Fruit fly (Drosophila melanogaster) whole organism, embryonic: ENCODE measurements around the gene Wdr62.

ENCODE experiments used
- Atf3 ChIP-seq: fragments of 200-800 bp; sonication (Bioruptor generic); optimal IDR thresholded peaks from 3 replicates; lab custom pipeline; 2016; ENCODE audit warnings: missing biosample characterization, missing genetic modification characterization
- Bdp1 ChIP-seq: fragments of 200-800 bp; sonication (Bioruptor generic); optimal IDR thresholded peaks from 3 replicates; lab custom pipeline; 2016; ENCODE audit warnings: missing biosample characterization, missing genetic modification characterization
- CG10366 ChIP-seq: fragments of 200-800 bp; sonication (Bioruptor generic); IDR thresholded peaks from 2 replicates; pipeline ENCODE4 v1.3.6; 2022; ENCODE audit warnings: missing biosample characterization, missing genetic modification characterization
- CG10543 ChIP-seq: fragments of 200-800 bp; sonication (Bioruptor generic); optimal IDR thresholded peaks from 3 replicates; lab custom pipeline; 2017; ENCODE audit warnings: missing biosample characterization, mild to moderate bottlenecking, missing genetic modification characterization, moderate library complexity
- CG10979 ChIP-seq: fragments of 200-800 bp; sonication (Bioruptor generic); optimal IDR thresholded peaks from 2 replicates; lab custom pipeline; 2018; ENCODE audit warnings: missing biosample characterization, mild to moderate bottlenecking, missing genetic modification characterization, moderate library complexity
- CG11093 ChIP-seq: fragments of 200-800 bp; sonication (Bioruptor generic); IDR thresholded peaks from 3 replicates; pipeline ENCODE4 v1.3.6; 2022; ENCODE audit warnings: missing biosample characterization, missing genetic modification characterization
- CG11247 ChIP-seq: fragments of 200-800 bp; sonication (Bioruptor generic); IDR thresholded peaks from 2 replicates; pipeline ENCODE4 v1.3.6; 2022; ENCODE audit warnings: missing biosample characterization, missing genetic modification characterization
- CG11456 ChIP-seq: fragments of 200-800 bp; sonication (Bioruptor generic); IDR thresholded peaks from 3 replicates; pipeline ENCODE4 v1.3.6; 2022; ENCODE audit warnings: missing biosample characterization, missing genetic modification characterization
- CG11696 ChIP-seq: fragments of 200-800 bp; sonication (Bioruptor generic); IDR thresholded peaks from 2 replicates; pipeline ENCODE4 v1.3.6; 2022; ENCODE audit warnings: missing biosample characterization, missing genetic modification characterization
- CG14014 ChIP-seq: fragments of 200-800 bp; sonication (Bioruptor generic); IDR thresholded peaks from 2 replicates; pipeline ENCODE4 v1.3.6; 2022; ENCODE audit warnings: missing biosample characterization, missing genetic modification characterization
- CG15514 ChIP-seq: fragments of 200-800 bp; sonication (Bioruptor generic); optimal IDR thresholded peaks from 3 replicates; lab custom pipeline; 2017; ENCODE audit warnings: missing biosample characterization, missing genetic modification characterization, mild to moderate bottlenecking, moderate library complexity, missing genetic modification reagents
- CG1603 ChIP-seq: fragments of 200-800 bp; sonication (Bioruptor generic); optimal IDR thresholded peaks from 2 replicates; lab custom pipeline; 2019; ENCODE audit warnings: missing biosample characterization, mild to moderate bottlenecking, missing genetic modification characterization, moderate library complexity
- CG2116 ChIP-seq: fragments of 200-800 bp; sonication (Bioruptor generic); optimal IDR thresholded peaks from 3 replicates; lab custom pipeline; 2018; ENCODE audit warnings: missing biosample characterization, mild to moderate bottlenecking, missing genetic modification characterization
- CG3065 ChIP-seq: fragments of 200-800 bp; sonication (Bioruptor generic); optimal IDR thresholded peaks from 2 replicates; lab custom pipeline; 2016; ENCODE audit warnings: missing biosample characterization, missing genetic modification characterization
- CG31224 ChIP-seq: fragments of 200-800 bp; sonication (Bioruptor generic); IDR thresholded peaks from 2 replicates; pipeline ENCODE4 v1.3.6; 2022; ENCODE audit warnings: missing biosample characterization, missing genetic modification characterization
- CG31365 ChIP-seq: fragments of 200-800 bp; sonication (Bioruptor generic); optimal IDR thresholded peaks from 2 replicates; lab custom pipeline; 2018; ENCODE audit warnings: missing biosample characterization, mild to moderate bottlenecking, missing genetic modification characterization
- CG3163 ChIP-seq: fragments of 200-800 bp; sonication (Bioruptor generic); optimal IDR thresholded peaks from 3 replicates; lab custom pipeline; 2016; ENCODE audit warnings: missing biosample characterization, missing genetic modification characterization
- CG32767 ChIP-seq: fragments of 200-800 bp; sonication (Bioruptor generic); IDR thresholded peaks from 2 replicates; pipeline ENCODE4 v1.3.6; 2022; ENCODE audit warnings: missing biosample characterization, missing genetic modification characterization
- CG43689 ChIP-seq: fragments of 200-800 bp; sonication (Bioruptor generic); IDR thresholded peaks from 2 replicates; pipeline ENCODE4 v1.3.6; 2022; ENCODE audit warnings: missing biosample characterization, missing genetic modification characterization
- CG4617 ChIP-seq: fragments of 200-800 bp; sonication (Bioruptor generic); optimal IDR thresholded peaks from 3 replicates; lab custom pipeline; 2016; ENCODE audit warnings: missing biosample characterization, missing genetic modification characterization, borderline replicate concordance
- CG8478 ChIP-seq: fragments of >200 bp; optimal IDR thresholded peaks from 2 replicates; lab custom pipeline; 2018
- CG8944 ChIP-seq: fragments of 200-800 bp; sonication (Bioruptor generic); optimal IDR thresholded peaks from 3 replicates; lab custom pipeline; 2016; ENCODE audit warnings: missing biosample characterization, missing genetic modification characterization
- HmgZ ChIP-seq: fragments of 200-800 bp; sonication (Bioruptor generic); optimal IDR thresholded peaks from 2 replicates; lab custom pipeline; 2018; ENCODE audit warnings: missing biosample characterization, mild to moderate bottlenecking, missing genetic modification characterization
- MBD-R2 ChIP-seq: fragments of 200-800 bp; sonication (Bioruptor generic); IDR thresholded peaks from 2 replicates; pipeline ENCODE4 v1.3.6; 2022; ENCODE audit warnings: missing biosample characterization, missing genetic modification characterization
- MESR4 ChIP-seq: fragments of 200-800 bp; sonication (Bioruptor generic); optimal IDR thresholded peaks from 2 replicates; lab custom pipeline; 2018; ENCODE audit warnings: missing biosample characterization, mild to moderate bottlenecking, missing genetic modification characterization, moderate library complexity
- Mad ChIP-seq: fragments of 200-800 bp; sonication (Bioruptor generic); optimal IDR thresholded peaks from 2 replicates; lab custom pipeline; 2016; ENCODE audit warnings: missing biosample characterization, missing genetic modification characterization
- Max ChIP-seq: fragments of 200-800 bp; sonication (Bioruptor generic); optimal IDR thresholded peaks from 2 replicates; lab custom pipeline; 2016; ENCODE audit warnings: missing biosample characterization, mild to moderate bottlenecking, missing genetic modification characterization
- Rx ChIP-seq: fragments of 200-800 bp; sonication (Bioruptor generic); IDR thresholded peaks from 2 replicates; pipeline ENCODE4 v1.3.6; 2022; ENCODE audit warnings: missing biosample characterization, missing genetic modification characterization
- Sox100B ChIP-seq: fragments of 200-800 bp; sonication (Bioruptor generic); optimal IDR thresholded peaks from 3 replicates; lab custom pipeline; 2018; ENCODE audit warnings: missing biosample characterization, mild to moderate bottlenecking, missing genetic modification characterization
- abd-A ChIP-seq: fragments of 200-800 bp; sonication (Bioruptor generic); optimal IDR thresholded peaks from 3 replicates; lab custom pipeline; 2019; ENCODE audit warnings: missing biosample characterization, mild to moderate bottlenecking, missing genetic modification characterization, moderate library complexity
- bab2 ChIP-seq: fragments of 200-800 bp; sonication (Bioruptor generic); optimal IDR thresholded peaks from 2 replicates; lab custom pipeline; 2016; ENCODE audit warnings: missing biosample characterization, missing genetic modification characterization
- crol ChIP-seq: fragments of 200-800 bp; sonication (Bioruptor generic); IDR thresholded peaks from 2 replicates; pipeline ENCODE4 v1.3.6; 2022; ENCODE audit warnings: missing biosample characterization, missing genetic modification characterization
- cwo ChIP-seq: fragments of 200-800 bp; sonication (Bioruptor generic); optimal IDR thresholded peaks from 3 replicates; lab custom pipeline; 2017; ENCODE audit warnings: missing biosample characterization, missing genetic modification characterization, mild to moderate bottlenecking, moderate library complexity, missing genetic modification reagents
- da ChIP-seq: fragments of 200-800 bp; sonication (Bioruptor generic); optimal IDR thresholded peaks from 2 replicates; lab custom pipeline; 2016; ENCODE audit warnings: missing biosample characterization, missing genetic modification characterization
- eyg ChIP-seq: fragments of 200-800 bp; sonication (Bioruptor generic); optimal IDR thresholded peaks from 3 replicates; lab custom pipeline; 2016; ENCODE audit warnings: missing biosample characterization, missing genetic modification characterization
- fd64A ChIP-seq: fragments of 200-800 bp; sonication (Bioruptor generic); optimal IDR thresholded peaks from 3 replicates; lab custom pipeline; 2018; ENCODE audit warnings: missing biosample characterization, mild to moderate bottlenecking, missing genetic modification characterization
- h ChIP-seq: fragments of >200 bp; optimal IDR thresholded peaks from 2 replicates; lab custom pipeline; 2017
- inv ChIP-seq: fragments of 200-800 bp; sonication (Bioruptor generic); IDR thresholded peaks from 2 replicates; pipeline ENCODE4 v1.3.6; 2022; ENCODE audit warnings: missing biosample characterization, missing genetic modification characterization; ENCODE audit not compliant: partially characterized antibody
- klu ChIP-seq: fragments of 200-800 bp; sonication (Bioruptor generic); IDR thresholded peaks from 2 replicates; pipeline ENCODE4 v1.3.6; 2022; ENCODE audit warnings: missing biosample characterization, missing genetic modification characterization
- lov ChIP-seq, 2 experiments: fragments of 200-800 bp in 1 of 2; fragments of >200 bp in 1 of 2; sonication (Bioruptor generic) in 1 of 2; IDR thresholded peaks in 1 of 2; optimal IDR thresholded peaks in 1 of 2; 2 replicates in 1 of 2; 3 replicates in 1 of 2; pipeline versions ENCODE4 v1.3.6 to Lab custom; 2017 to 2022; ENCODE audit warnings: missing biosample characterization in 1 of 2, missing genetic modification characterization in 1 of 2
- mld ChIP-seq: fragments of 200-800 bp; sonication (Bioruptor generic); IDR thresholded peaks from 3 replicates; pipeline ENCODE4 v1.3.6; 2022; ENCODE audit warnings: missing biosample characterization, missing genetic modification characterization; ENCODE audit not compliant: partially characterized antibody
- nerfin-1 ChIP-seq: fragments of 200-800 bp; sonication (Bioruptor generic); optimal IDR thresholded peaks from 3 replicates; lab custom pipeline; 2019; ENCODE audit warnings: missing biosample characterization, mild to moderate bottlenecking, missing genetic modification characterization, moderate library complexity
- pnt ChIP-seq: fragments of 200-800 bp; sonication (Bioruptor generic); optimal IDR thresholded peaks from 3 replicates; lab custom pipeline; 2016; ENCODE audit warnings: missing biosample characterization, missing genetic modification characterization
- pros ChIP-seq: fragments of 200-800 bp; sonication (Bioruptor generic); optimal IDR thresholded peaks from 3 replicates; lab custom pipeline; 2019; ENCODE audit warnings: missing biosample characterization, mild to moderate bottlenecking, missing genetic modification characterization, moderate library complexity
- run ChIP-seq: fragments of 200-800 bp; sonication (Bioruptor generic); optimal IDR thresholded peaks from 3 replicates; lab custom pipeline; 2018; ENCODE audit warnings: missing biosample characterization, mild to moderate bottlenecking, missing genetic modification characterization
- scrt ChIP-seq: fragments of 200-800 bp; sonication (Bioruptor generic); optimal IDR thresholded peaks from 2 replicates; lab custom pipeline; 2018; ENCODE audit warnings: missing biosample characterization, mild to moderate bottlenecking, missing genetic modification characterization, moderate library complexity
- sisA ChIP-seq: fragments of 200-800 bp; sonication (Bioruptor generic); IDR thresholded peaks from 2 replicates; pipeline ENCODE4 v1.3.6; 2022; ENCODE audit warnings: missing biosample characterization, missing genetic modification characterization
- slp2 ChIP-seq: fragments of 200-800 bp; sonication (Bioruptor generic); optimal IDR thresholded peaks from 2 replicates; lab custom pipeline; 2016; ENCODE audit warnings: missing biosample characterization, missing genetic modification characterization
- tgo ChIP-seq: fragments of 200-800 bp; sonication (Bioruptor generic); IDR thresholded peaks from 3 replicates; pipeline ENCODE4 v1.3.6; 2022; ENCODE audit warnings: missing biosample characterization, missing genetic modification characterization
- tx ChIP-seq: fragments of 200-800 bp; sonication (Bioruptor generic); optimal IDR thresholded peaks from 2 replicates; lab custom pipeline; 2016; ENCODE audit warnings: missing biosample characterization, missing genetic modification characterization
- z ChIP-seq: fragments of 200-800 bp; sonication (Bioruptor generic); IDR thresholded peaks from 3 replicates; pipeline ENCODE4 v1.3.6; 2022; ENCODE audit warnings: missing biosample characterization, missing genetic modification characterization

The Wdr62 gene

DNA sequence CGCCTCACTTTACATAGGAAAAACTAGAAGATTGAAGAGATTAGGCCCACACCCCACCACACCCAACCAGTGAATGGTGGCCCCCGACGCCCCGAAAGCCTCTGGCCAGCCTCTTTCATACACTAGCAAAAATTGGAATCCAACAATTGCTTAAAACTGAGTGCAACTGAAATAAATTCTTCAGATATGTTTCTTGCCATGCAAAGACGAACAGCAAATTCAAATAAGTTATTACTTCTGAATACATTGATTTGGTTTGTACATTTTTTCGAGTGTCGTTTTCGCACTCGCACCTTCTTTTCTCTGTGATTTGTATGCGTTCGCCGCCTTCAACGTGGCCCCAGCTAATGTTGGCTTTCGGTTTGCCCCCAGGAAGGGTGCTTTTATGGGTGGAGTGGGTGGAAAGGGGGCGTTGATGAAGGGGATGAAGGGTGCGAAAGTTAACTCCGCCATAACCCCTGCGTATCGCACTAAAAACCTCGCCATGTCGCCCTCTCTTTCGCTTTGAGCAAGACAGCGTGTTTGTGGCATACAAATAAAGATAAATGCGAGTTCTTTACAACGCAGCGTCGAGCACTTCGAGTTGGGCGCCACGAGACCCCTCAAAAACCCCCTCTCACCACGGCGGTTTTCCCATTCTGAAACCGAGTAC lies 46.6 kb upstream of the Wdr62 start (continued):
- TF ChIP-seq z (GFP tag; lab: Robert Waterston, UW) (no peak), CG31365 (tag; lab: Kevin White, UChicago) (no peak), CG14014 (GFP tag; lab: Robert Waterston, UW) (0 out of 2 replicates have a peak, but pooled peaks have one; percentile 24), CG31224 (GFP tag; lab: Robert Waterston, UW) (no peak), CG11696 (GFP tag; lab: Robert Waterston, UW) (0 out of 2 replicates have a peak, but pooled peaks have one; percentile 29), CG10543 (GFP tag; lab: Kevin White, UChicago) (no peak), mld (GFP tag; lab: Robert Waterston, UW) (no peak), Max (GFP tag; lab: Kevin White, UChicago) (no peak), CG3065 (GFP tag; lab: Kevin White, UChicago) (no peak), Atf3 (GFP tag; lab: Kevin White, UChicago) (no peak), cwo (peak; percentile 48), CG11093 (GFP tag; lab: Robert Waterston, UW) (no peak), klu (no peak), CG4617 (GFP tag; lab: Kevin White, UChicago) (no peak), Bdp1 (GFP tag; lab: Kevin White, UChicago) (no peak), CG8478 (lab: Kevin White, UChicago) (no peak), run (tag; lab: Kevin White, UChicago) (no peak), pros (GFP tag; lab: Kevin White, UChicago) (no peak), CG10366 (peak; percentile 42), CG11456 (GFP tag; lab: Robert Waterston, UW) (no peak), nerfin-1 (no peak), MESR4 (GFP tag; lab: Kevin White, UChicago) (no peak), CG10979 (tag; lab: Kevin White, UChicago) (no peak), Mad (no peak), inv (no peak), CG3163 (GFP tag; lab: Kevin White, UChicago) (no peak), CG11247 (no peak), CG32767 (GFP tag; lab: Robert Waterston, UW) (no peak), CG43689 (no peak), da (no peak), fd64A (GFP tag; lab: Kevin White, UChicago) (no peak), bab2 (no peak), scrt (GFP tag; lab: Kevin White, UChicago) (peak; percentile 38), sisA (peak; percentile 59), crol (GFP tag; lab: Robert Waterston, UW) (no peak), h (lab: Kevin White, UChicago) (no peak), tgo (GFP tag; lab: Robert Waterston, UW) (no peak; the same call in 2 of the 3 replicates), CG1603 (tag; lab: Kevin White, UChicago) (peak; percentile 52), CG2116 (GFP tag; lab: Kevin White, UChicago) (no peak), slp2 (GFP tag; lab: Kevin White, UChicago) (no peak), lov (optimal IDR thresholded peaks at IDR 0.05; lab: Kevin White, UChicago) (no peak), lov (GFP tag; IDR thresholded peaks at IDR 0.05; lab: Robert Waterston, UW) (no peak), MBD-R2 (GFP tag; lab: Robert Waterston, UW) (no peak; the same call in 1 of the 2 replicates), pnt (peak; percentile 44), abd-A (tag; lab: Kevin White, UChicago) (peak; percentile 61), CG8944 (GFP tag; lab: Kevin White, UChicago) (no peak), Sox100B (GFP tag; lab: Kevin White, UChicago) (no peak), eyg (GFP tag; lab: Kevin White, UChicago) (no peak), tx (GFP tag; lab: Kevin White, UChicago) (peak; percentile 4), Rx (GFP tag; lab: Robert Waterston, UW) (no peak), HmgZ (peak; percentile 15), CG15514 (peak; percentile 39)
